Worm (Caenorhabditis elegans) whole organism, midembryonic: ENCODE data around the gene bath-3.
"Not testable (repeated sequence)": the region's sequence is repeated elsewhere in the genome, so short reads cannot be mapped to it uniquely, and the experiment has no call there.

ENCODE experiments used
- cog-1 ChIP-seq: sonication (generic microtip); optimal IDR thresholded peaks from 2 replicates; lab custom pipeline; 2016; ENCODE audit warnings: missing genetic modification characterization, missing compliant biosample characterization
- ztf-23 ChIP-seq: fragments of 200-800 bp; sonication (Bioruptor generic); IDR thresholded peaks from 2 replicates; pipeline ENCODE4 v1.3.6; 2022; ENCODE audit warnings: missing genetic modification reagents, missing genetic modification characterization, missing compliant biosample characterization

- not testable (repeated sequence) for TF ChIP-seq cog-1 (tag; lab: Kevin White, UChicago); ztf-23 (GFP tag; lab: Robert Waterston, UW)
These were observed 16.3 kb upstream of the bath-3 start, which contains the start of gene math-1 for ce11 chrII:2046556-2046955.
